Worm (Caenorhabditis elegans) whole organism, late embryonic: ENCODE data around the gene bed-2.

Source experiments
- C38D4.7 ChIP-seq: fragments of 200-800 bp; sonication (Bioruptor generic); optimal IDR thresholded peaks from 2 replicates; lab custom pipeline; 2018; ENCODE audit warnings: mild to moderate bottlenecking, missing genetic modification characterization, moderate library complexity, missing compliant biosample characterization
- K09A11.1 ChIP-seq: sonication (generic microtip); optimal IDR thresholded peaks from 2 replicates; lab custom pipeline; 2017; ENCODE audit warnings: antibody characterized with exemption, mild to moderate bottlenecking, missing genetic modification characterization, missing compliant biosample characterization; ENCODE audit not compliant: insufficient read depth
- ama-1 ChIP-seq: fragments of 150-350 bp; optimal IDR thresholded peaks from 2 replicates; lab custom pipeline; 2014
- ceh-19 ChIP-seq: fragments of 200-800 bp; sonication (Bioruptor generic); optimal IDR thresholded peaks from 2 replicates; lab custom pipeline; 2018; ENCODE audit warnings: mild to moderate bottlenecking, missing genetic modification characterization, missing compliant biosample characterization
- ceh-22 ChIP-seq: sonication (generic microtip); optimal IDR thresholded peaks from 2 replicates; lab custom pipeline; 2017; ENCODE audit warnings: missing biosample characterization, missing genetic modification characterization
- dve-1 ChIP-seq: sonication (generic microtip); optimal IDR thresholded peaks from 2 replicates; lab custom pipeline; 2017; ENCODE audit warnings: antibody characterized with exemption, mild to moderate bottlenecking, missing genetic modification characterization, missing compliant biosample characterization
- sdc-2 ChIP-seq: sonication (generic microtip); optimal IDR thresholded peaks from 2 replicates; lab custom pipeline; 2016; ENCODE audit warnings: missing genotype, missing genetic modification characterization, missing compliant biosample characterization

Gene bed-2

DNA sequence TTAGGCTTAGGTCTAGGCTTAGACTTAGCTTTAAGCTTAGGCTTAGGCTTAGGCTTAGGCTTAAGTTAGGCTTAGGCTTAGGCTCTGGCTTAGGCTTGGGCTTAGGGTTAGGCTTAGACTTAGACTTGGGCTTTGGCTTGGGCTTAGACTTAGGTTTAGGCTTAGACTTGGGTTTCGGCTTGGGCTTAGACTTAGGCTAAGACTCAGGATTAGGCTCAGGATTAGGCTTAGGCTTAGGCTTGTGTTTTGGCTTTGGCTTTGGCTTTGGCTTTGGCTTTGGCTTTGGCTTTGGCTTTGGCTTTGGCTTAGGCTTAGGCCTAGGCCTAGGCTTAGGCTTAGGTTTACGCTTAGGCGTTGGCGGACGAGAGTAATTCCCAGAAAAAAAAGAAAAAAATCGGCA is 51.1 kb downstream of the bed-2 start:
- no peak for TF ChIP-seq ceh-22 (tag; lab: Kevin White, UChicago)
- TF ChIP-seq ceh-19: no peak
- peak; percentile 69 for TF ChIP-seq dve-1 (tag; lab: Kevin White, UChicago)
- no peak for TF ChIP-seq C38D4.7 (GFP tag; lab: Kevin White, UChicago)
- TF ChIP-seq sdc-2 (tag; lab: Kevin White, UChicago): no peak
- no peak for TF ChIP-seq ama-1 (lab: Kevin White, UChicago)
- no peak for TF ChIP-seq K09A11.1 (tag; lab: Kevin White, UChicago)
